Fruit fly (Drosophila melanogaster): ENCODE data around the gene Sf3a1.

The Sf3a1 gene

DNA sequence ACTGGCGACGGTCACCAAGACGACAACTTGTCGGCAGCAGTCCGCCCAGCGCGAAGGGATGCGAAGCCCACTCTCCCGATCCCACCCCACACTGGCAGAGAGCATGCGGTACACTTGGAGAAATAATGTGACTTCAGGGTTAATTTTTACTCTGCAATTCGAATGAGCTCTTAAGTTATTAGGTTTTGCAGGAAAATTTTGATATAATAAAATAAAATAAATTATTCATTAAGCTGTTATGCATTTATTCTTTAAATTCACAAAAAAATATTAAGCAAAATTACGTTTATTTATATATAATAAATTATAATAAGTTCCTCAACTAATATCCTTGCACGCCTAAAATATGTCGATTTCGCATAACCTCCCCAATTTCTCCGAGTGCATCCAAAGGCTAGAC is 46.7 kb upstream of the Sf3a1 start (continued):
- TF ChIP-seq Atf6 (GFP tag; IDR thresholded peaks at IDR 0.05) (peak; percentile 41; the same call in 1 of the 2 replicates), CG17385 (GFP tag; optimal IDR thresholded peaks at IDR 0.05) (peak; percentile 25), Ada2b (GFP tag; IDR thresholded peaks at IDR 0.05) (no peak), C15 (GFP tag; IDR thresholded peaks at IDR 0.05) (no peak), CG13424 (tag; optimal IDR thresholded peaks at IDR 0.05) (peak; percentile 40), Dbx (GFP tag; IDR thresholded peaks at IDR 0.05) (no peak), CG2889 (GFP tag; IDR thresholded peaks at IDR 0.05) (peak; percentile 13; the same call in 1 of the 3 replicates), dimm (GFP tag; IDR thresholded peaks at IDR 0.05) (no peak), CG15479 (GFP tag; optimal IDR thresholded peaks at IDR 0.05) (no peak), dysf (GFP tag; IDR thresholded peaks at IDR 0.05) (peak; percentile 57; the same call in 1 of the 3 replicates), CG9727 (GFP tag; optimal IDR thresholded peaks at IDR 0.05) (peak; percentile 26), CG8388 (GFP tag; optimal IDR thresholded peaks at IDR 0.05) (peak; percentile 39), CG6813 (GFP tag; optimal IDR thresholded peaks at IDR 0.05) (peak; percentile 3), CG9609 (GFP tag; optimal IDR thresholded peaks at IDR 0.05) (no peak), CG16815 (GFP tag; optimal IDR thresholded peaks at IDR 0.05) (peak; percentile 31), phol (tag; optimal IDR thresholded peaks at IDR 0.05) (peak; percentile 26), CG9797 (GFP tag; optimal IDR thresholded peaks at IDR 0.05) (no peak), Abd-B (GFP tag; optimal IDR thresholded peaks at IDR 0.05) (no peak), CG7556 (GFP tag; optimal IDR thresholded peaks at IDR 0.05) (peak; percentile 68), gem (tag; optimal IDR thresholded peaks at IDR 0.05) (peak; percentile 69), salm (tag; optimal IDR thresholded peaks at IDR 0.05) (no peak), CG12942 (GFP tag; optimal IDR thresholded peaks at IDR 0.05) (no peak), Med (GFP tag) (peak; percentile 49), zfh2 (GFP tag; optimal IDR thresholded peaks at IDR 0.05) (no peak), CG34224 (GFP tag; IDR thresholded peaks at IDR 0.05; ENCODE audit: partially characterized antibody) (no peak), Ptx1 (GFP tag; IDR thresholded peaks at IDR 0.05) (peak; percentile 41; the same call in 1 of the 2 replicates), slp2 (GFP tag; optimal IDR thresholded peaks at IDR 0.05) (no peak), B-H1 (GFP tag; IDR thresholded peaks at IDR 0.05) (no peak), ewg (GFP tag; optimal IDR thresholded peaks at IDR 0.05) (no peak), unpg (GFP tag; optimal IDR thresholded peaks at IDR 0.05) (peak; percentile 46), CG3407 (GFP tag; optimal IDR thresholded peaks at IDR 0.05) (peak; percentile 11), D19A (tag; optimal IDR thresholded peaks at IDR 0.05) (peak; percentile 8), fu2 (GFP tag; optimal IDR thresholded peaks at IDR 0.05) (no peak), bowl (GFP tag; IDR thresholded peaks at IDR 0.05) (no peak), CG2875 (GFP tag; optimal IDR thresholded peaks at IDR 0.05) (peak; percentile 31), schlank (tag; optimal IDR thresholded peaks at IDR 0.05) (no peak), Dek (tag; optimal IDR thresholded peaks at IDR 0.05) (peak; percentile 5), CG4707 (GFP tag; optimal IDR thresholded peaks at IDR 0.05) (no peak), CrebB (tag; optimal IDR thresholded peaks at IDR 0.05) (no peak), CG13775 (GFP tag; optimal IDR thresholded peaks at IDR 0.05) (peak; percentile 31), az2 (GFP tag; optimal IDR thresholded peaks at IDR 0.05) (peak; percentile 23), Antp (GFP tag; optimal IDR thresholded peaks at IDR 0.05) (no peak), CG30403 (GFP tag; optimal IDR thresholded peaks at IDR 0.05) (peak; percentile 38), Rfx (GFP tag; IDR thresholded peaks at IDR 0.05) (0 out of 2 replicates have a peak, but pooled peaks have one; percentile 41), CG6791 (GFP tag; IDR thresholded peaks at IDR 0.05; ENCODE audit: partially characterized antibody) (no peak), CG8924 (tag; optimal IDR thresholded peaks at IDR 0.05) (peak; percentile 13), CG32767 (GFP tag; IDR thresholded peaks at IDR 0.05) (0 out of 2 replicates have a peak, but pooled peaks have one; percentile 28), Fer1 (GFP tag; optimal IDR thresholded peaks at IDR 0.05) (no peak), Ssrp (tag; optimal IDR thresholded peaks at IDR 0.05) (peak; percentile 54), CG11093 (GFP tag; IDR thresholded peaks at IDR 0.05) (0 out of 3 replicates have a peak, but pooled peaks have one; percentile 47), CG12659 (GFP tag; optimal IDR thresholded peaks at IDR 0.05) (peak; percentile 24)
